Worm (Caenorhabditis elegans): ENCODE results near the gene srx-62.

Gene srx-62

ce11 chrV:3979053-3979452 lies 16.7 kb downstream of the srx-62 start, which contains the start of gene nlp-34:
nlp-34 (minus strand) TSS chrV:3979134.
- no peak for TF ChIP-seq dao-5 (tag; optimal IDR thresholded peaks at IDR 0.05)
- no peak for TF ChIP-seq W03F9.2 (tag; optimal IDR thresholded peaks at IDR 0.05)
- TF ChIP-seq him-1 (tag; optimal IDR thresholded peaks at IDR 0.05), result no peak

- TF ChIP-seq W03F9.2 (tag; optimal IDR thresholded peaks at IDR 0.05) (no peak), dao-5 (tag; optimal IDR thresholded peaks at IDR 0.05) (no peak), him-1 (tag; optimal IDR thresholded peaks at IDR 0.05) (no peak)
Observed at ce11 chrV:3976964-3977363, 18.8 kb downstream of the srx-62 start, which contains the start of gene str-83. str-83 (plus strand) TSS chrV:3977264.

- no peak for TF ChIP-seq dao-5 (tag; optimal IDR thresholded peaks at IDR 0.05)
- no peak for TF ChIP-seq him-1 (tag; optimal IDR thresholded peaks at IDR 0.05)
- no peak for TF ChIP-seq W03F9.2 (tag; optimal IDR thresholded peaks at IDR 0.05)
Observed at ce11 chrV:3974361-3974760, 21.4 kb downstream of the srx-62 start, which contains the start of gene str-82. str-82 (plus strand) TSS chrV:3974661.

- no peak for TF ChIP-seq dao-5 (tag; optimal IDR thresholded peaks at IDR 0.05)
- no peak for TF ChIP-seq him-1 (tag; optimal IDR thresholded peaks at IDR 0.05)
- TF ChIP-seq W03F9.2 (tag; optimal IDR thresholded peaks at IDR 0.05), result no peak
Observed at ce11 chrV:3972846-3973245, 22.9 kb downstream of the srx-62 start, which contains the start of gene cyp-34A10. cyp-34A10 (minus strand) TSS chrV:3972991.

- no peak for TF ChIP-seq dao-5 (tag; optimal IDR thresholded peaks at IDR 0.05)
- no peak for TF ChIP-seq him-1 (tag; optimal IDR thresholded peaks at IDR 0.05)
- no peak for TF ChIP-seq W03F9.2 (tag; optimal IDR thresholded peaks at IDR 0.05)
Observed at ce11 chrV:3970410-3970809, 25.3 kb downstream of the srx-62 start, which contains the start of gene cyp-34A9. cyp-34A9 (minus strand) TSS chrV:3970540.

ce11 chrV:3969664-3970063 lies 26.1 kb downstream of the srx-62 start:
- TF ChIP-seq W03F9.2 (tag; optimal IDR thresholded peaks at IDR 0.05), result no peak
- TF ChIP-seq him-1 (tag; optimal IDR thresholded peaks at IDR 0.05), result no peak
- TF ChIP-seq dao-5 (tag; optimal IDR thresholded peaks at IDR 0.05), result no peak

ce11 chrV:3968929-3969328 lies 26.8 kb downstream of the srx-62 start:
- no peak for TF ChIP-seq dao-5 (tag; optimal IDR thresholded peaks at IDR 0.05)
- TF ChIP-seq W03F9.2 (tag; optimal IDR thresholded peaks at IDR 0.05), result no peak
- no peak for TF ChIP-seq him-1 (tag; optimal IDR thresholded peaks at IDR 0.05)

ce11 chrV:3967762-3968161 lies 28.0 kb downstream of the srx-62 start, which contains the start of gene cyp-34A8:
cyp-34A8 (minus strand) TSS chrV:3967823.
- TF ChIP-seq him-1 (tag; optimal IDR thresholded peaks at IDR 0.05), result no peak
- TF ChIP-seq W03F9.2 (tag; optimal IDR thresholded peaks at IDR 0.05), result no peak
- no peak for TF ChIP-seq dao-5 (tag; optimal IDR thresholded peaks at IDR 0.05)

ce11 chrV:3963715-3964114 lies 32.0 kb downstream of the srx-62 start, which contains the start of gene cyp-34A7:
cyp-34A7 (minus strand) TSS chrV:3963815.
- TF ChIP-seq him-1 (tag; optimal IDR thresholded peaks at IDR 0.05), result no peak
- no peak for TF ChIP-seq dao-5 (tag; optimal IDR thresholded peaks at IDR 0.05)
- no peak for TF ChIP-seq W03F9.2 (tag; optimal IDR thresholded peaks at IDR 0.05)

ce11 chrV:3961235-3961634 lies 34.5 kb downstream of the srx-62 start, which contains the start of gene cyp-34A6:
cyp-34A6 (minus strand) TSS chrV:3961335.
- TF ChIP-seq him-1 (tag; optimal IDR thresholded peaks at IDR 0.05), result no peak
- TF ChIP-seq dao-5 (tag; optimal IDR thresholded peaks at IDR 0.05), result no peak
- no peak for TF ChIP-seq W03F9.2 (tag; optimal IDR thresholded peaks at IDR 0.05)

- TF ChIP-seq W03F9.2 (tag; optimal IDR thresholded peaks at IDR 0.05) (no peak), him-1 (tag; optimal IDR thresholded peaks at IDR 0.05) (no peak), dao-5 (tag; optimal IDR thresholded peaks at IDR 0.05) (no peak)
Observed at ce11 chrV:3957608-3958007, 38.1 kb downstream of the srx-62 start, which contains the start of gene cyp-34A5. cyp-34A5 (minus strand) TSS chrV:3957708.

- TF ChIP-seq dao-5 (tag; optimal IDR thresholded peaks at IDR 0.05) (no peak), him-1 (tag; optimal IDR thresholded peaks at IDR 0.05) (no peak), W03F9.2 (tag; optimal IDR thresholded peaks at IDR 0.05) (no peak)
Observed at ce11 chrV:3953739-3954138, 42.0 kb downstream of the srx-62 start, which contains the start of gene str-247. str-247 (plus strand) TSS chrV:3954039.

ce11 chrV:3949723-3950122 lies 46.0 kb downstream of the srx-62 start, which contains the start of gene dach-1:
dach-1 (plus strand) TSS chrV:3950023.
- no peak for TF ChIP-seq him-1 (tag; optimal IDR thresholded peaks at IDR 0.05)
- TF ChIP-seq W03F9.2 (tag; optimal IDR thresholded peaks at IDR 0.05), result no peak
- no peak for TF ChIP-seq dao-5 (tag; optimal IDR thresholded peaks at IDR 0.05)

- TF ChIP-seq dao-5 (tag; optimal IDR thresholded peaks at IDR 0.05) (no peak), W03F9.2 (tag; optimal IDR thresholded peaks at IDR 0.05) (no peak), him-1 (tag; optimal IDR thresholded peaks at IDR 0.05) (no peak)
Observed at ce11 chrV:3945053-3945452, 50.7 kb downstream of the srx-62 start, which contains the start of gene cyp-35B3. cyp-35B3 (plus strand) TSS chrV:3945353.

Data from whole organism, L4/young adult.